Worm (Caenorhabditis elegans): ENCODE measurements around the gene F10E7.9.
A peak's percentile ranks its signal among the peaks of the same experiment; 100 is the strongest.

- TF ChIP-seq ztf-11 (tag; optimal IDR thresholded peaks at IDR 0.05): no peak
- TF ChIP-seq nhr-28 (tag; optimal IDR thresholded peaks at IDR 0.05): no peak
- TF ChIP-seq tbx-8 (GFP tag; optimal IDR thresholded peaks at IDR 0.05): no peak
- no peak for TF ChIP-seq pha-4 (tag; optimal IDR thresholded peaks at IDR 0.05)
- TF ChIP-seq elt-3 (tag; optimal IDR thresholded peaks at IDR 0.05): no peak
- TF ChIP-seq zip-8 (tag; optimal IDR thresholded peaks at IDR 0.05): no peak
- TF ChIP-seq unc-62 (GFP tag; optimal IDR thresholded peaks at IDR 0.05): no peak
- TF ChIP-seq ceh-39 (tag; optimal IDR thresholded peaks at IDR 0.05): no peak
- TF ChIP-seq ces-1 (GFP tag; optimal IDR thresholded peaks at IDR 0.05): peak; percentile 49
- peak; percentile 72 for TF ChIP-seq lsy-2 (tag; optimal IDR thresholded peaks at IDR 0.05)
Observed at ce11 chrII:7147550-7147949, 37.7 kb upstream of the F10E7.9 start.

Measured in whole organism, mixed stage, embryonic.